Worm (Caenorhabditis elegans): ENCODE data around the gene cku-80.

Gene cku-80

ce11 chrIII:4434294-4434781 is 14.7 kb downstream of the cku-80 start, which contains the start of gene C28A5.1 (continued):
- no peak for TF ChIP-seq mxl-1 (tag; optimal IDR thresholded peaks at IDR 0.05)
- no peak for TF ChIP-seq sea-2 (GFP tag; IDR thresholded peaks at IDR 0.05)
- no peak for TF ChIP-seq attf-3 (GFP tag; conservative IDR thresholded peaks at IDR 0.05)
- peak; percentile 48 for TF ChIP-seq snpc-1.1 (tag; optimal IDR thresholded peaks at IDR 0.05; ENCODE audit: insufficient read depth)
- TF ChIP-seq lsy-27 (tag; optimal IDR thresholded peaks at IDR 0.05; ENCODE audit: borderline replicate concordance, insufficient read depth): no peak
- peak; percentile 65 for TF ChIP-seq F23B12.7 (tag; optimal IDR thresholded peaks at IDR 0.05; ENCODE audit: insufficient read depth)
- TF ChIP-seq lin-54 (GFP tag; optimal IDR thresholded peaks at IDR 0.05): peak; percentile 41
- peak; percentile 91 for TF ChIP-seq xnd-1 (tag; optimal IDR thresholded peaks at IDR 0.05)
- TF ChIP-seq cebp-2 (GFP tag; IDR thresholded peaks at IDR 0.05): no peak
- no peak for TF ChIP-seq gei-17 (GFP tag; optimal IDR thresholded peaks at IDR 0.05)
- no peak for TF ChIP-seq athp-1 (tag; optimal IDR thresholded peaks at IDR 0.05)
- no peak for TF ChIP-seq nhr-90 (tag; optimal IDR thresholded peaks at IDR 0.05)
- no peak for TF ChIP-seq aptf-2 (GFP tag; conservative IDR thresholded peaks at IDR 0.05)
- no peak for TF ChIP-seq egl-44 (GFP tag; IDR thresholded peaks at IDR 0.05)
- TF ChIP-seq hrde-1 (tag; optimal IDR thresholded peaks at IDR 0.05; ENCODE audit: borderline replicate concordance): peak; percentile 67
- TF ChIP-seq ztf-26 (tag; optimal IDR thresholded peaks at IDR 0.05): no peak
- no peak for TF ChIP-seq B0261.1 (tag; optimal IDR thresholded peaks at IDR 0.05)
- peak; percentile 86 for TF ChIP-seq him-1 (tag; optimal IDR thresholded peaks at IDR 0.05)
- no peak for TF ChIP-seq zfh-2 (GFP tag; conservative IDR thresholded peaks at IDR 0.05)
- no peak for TF ChIP-seq rpc-1 (optimal IDR thresholded peaks at IDR 0.05)
- TF ChIP-seq rpc-1 (tag; optimal IDR thresholded peaks at IDR 0.05): peak; percentile 13
- peak; percentile 97 for TF ChIP-seq lsl-1 (GFP tag; optimal IDR thresholded peaks at IDR 0.05)
- TF ChIP-seq nhr-179 (tag; optimal IDR thresholded peaks at IDR 0.05): no peak
- TF ChIP-seq unc-62 (GFP tag; optimal IDR thresholded peaks at IDR 0.05): no peak
- peak; percentile 81 for TF ChIP-seq efl-1 (GFP tag; optimal IDR thresholded peaks at IDR 0.05)
- TF ChIP-seq lin-40 (tag; optimal IDR thresholded peaks at IDR 0.05): no peak
- TF ChIP-seq snpc-1.3 (tag; optimal IDR thresholded peaks at IDR 0.05; ENCODE audit: insufficient read depth): peak; percentile 81
- TF ChIP-seq tlf-1 (GFP tag; optimal IDR thresholded peaks at IDR 0.05): peak; percentile 30
- no peak for TF ChIP-seq sdz-38 (tag; optimal IDR thresholded peaks at IDR 0.05)
- TF ChIP-seq ZK185.1 (tag; optimal IDR thresholded peaks at IDR 0.05; ENCODE audit: poor library complexity, severe bottlenecking): no peak
- TF ChIP-seq Y56A3A.18 (GFP tag; IDR thresholded peaks at IDR 0.05): 0 out of 2 replicates have a peak, but pooled peaks have one; percentile 25
- no peak for TF ChIP-seq C06A6.2 (GFP tag; conservative IDR thresholded peaks at IDR 0.05)
- peak; percentile 68 for TF ChIP-seq F49E8.2 (tag; optimal IDR thresholded peaks at IDR 0.05; ENCODE audit: insufficient read depth)

ce11 chrIII:4435262-4435661 is 15.6 kb downstream of the cku-80 start:
- TF ChIP-seq F37B4.10 (GFP tag; IDR thresholded peaks at IDR 0.05): 0 out of 2 replicates have a peak, but pooled peaks have one; percentile 75
- TF ChIP-seq aptf-3 (GFP tag; IDR thresholded peaks at IDR 0.05): peak; percentile 81; the same call in 1 of the 2 replicates
- TF ChIP-seq die-1 (tag; optimal IDR thresholded peaks at IDR 0.05): no peak
- TF ChIP-seq nfya-2 (GFP tag; IDR thresholded peaks at IDR 0.05): 0 out of 2 replicates have a peak, but pooled peaks have one; percentile 18
- TF ChIP-seq F23B12.7 (tag; optimal IDR thresholded peaks at IDR 0.05; ENCODE audit: insufficient read depth): no peak
- TF ChIP-seq ceh-58 (GFP tag; IDR thresholded peaks at IDR 0.05): 0 out of 2 replicates have a peak, but pooled peaks have one; percentile 59

All from whole organism, young adult.